Worm (Caenorhabditis elegans): Measurements from ENCODE around the gene chpf-2.

chpf-2 gene

DNA sequence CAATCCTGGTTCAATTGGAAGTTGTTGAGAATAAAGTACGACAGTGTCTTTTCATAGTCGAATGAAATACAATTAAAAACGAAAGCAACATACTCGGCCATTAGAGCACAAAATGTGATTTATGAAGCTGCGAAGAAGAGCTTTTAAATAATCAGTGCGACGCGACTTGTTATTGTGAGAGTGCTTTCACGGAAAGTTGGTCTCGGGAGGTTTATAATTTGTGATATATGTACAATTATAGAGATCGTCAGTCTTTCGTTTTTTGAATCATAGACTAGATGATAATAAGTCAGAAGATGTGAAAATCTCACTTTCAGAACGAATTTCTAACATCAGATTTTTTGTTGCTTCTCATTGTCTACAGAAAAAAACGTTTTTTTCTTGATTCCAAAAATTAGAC is 22.9 kb upstream of the chpf-2 start, which contains the start of gene srt-15 (continued):
- TF ChIP-seq daf-12 (tag; optimal IDR thresholded peaks at IDR 0.05) (no peak), nhr-28 (tag; optimal IDR thresholded peaks at IDR 0.05) (no peak)

DNA sequence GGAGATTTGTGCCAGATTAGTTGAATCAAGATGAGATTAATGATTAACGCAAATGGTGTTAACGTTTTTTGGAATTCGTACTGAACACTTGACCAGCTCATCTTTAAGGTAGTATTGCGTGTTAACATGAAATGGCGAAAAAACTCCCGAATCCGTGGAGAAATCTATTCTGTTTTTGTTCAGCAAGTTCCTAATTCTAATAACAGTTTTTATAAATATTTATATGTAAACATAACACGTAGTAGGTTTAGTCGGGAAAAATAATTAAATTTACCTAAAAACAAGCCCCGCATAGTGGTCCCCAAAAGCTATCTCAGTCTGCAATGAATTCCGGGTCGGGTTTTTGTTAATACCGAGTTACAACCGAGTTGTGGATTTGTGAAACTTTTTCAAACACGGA is 19.8 kb upstream of the chpf-2 start, which contains the start of gene str-244:
Gene str-244, minus strand, starts transcription at position 101 of the 400 bp plus-strand sequence.
- TF ChIP-seq nhr-42 (GFP tag; IDR thresholded peaks at IDR 0.05), result no peak
- TF ChIP-seq aha-1 (tag), result peak; percentile 24

DNA sequence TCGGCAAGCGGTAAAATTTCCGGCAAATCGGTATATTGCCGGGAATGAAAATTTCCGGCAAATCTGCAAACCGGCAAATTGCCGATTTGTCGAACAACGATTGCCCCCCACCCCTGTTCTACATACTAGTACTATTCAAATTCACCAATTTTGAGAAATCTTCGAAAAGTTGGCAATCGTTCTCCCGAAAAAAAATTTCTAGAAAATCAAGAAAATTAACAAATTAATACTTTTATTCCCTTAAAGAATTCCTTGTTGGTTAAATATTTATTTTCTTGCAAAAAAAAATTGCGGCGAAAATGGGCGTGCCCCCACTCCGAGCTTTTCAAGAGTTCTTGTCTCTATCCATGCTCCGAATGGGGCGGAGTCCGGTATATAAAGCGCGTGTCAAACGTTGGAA is 15.1 kb upstream of the chpf-2 start, which contains the start of gene C50H11.8:
Gene C50H11.8, plus strand, starts transcription at position 301 of the 400 bp plus-strand sequence.
- TF ChIP-seq Y48G9A.11 (GFP tag; IDR thresholded peaks at IDR 0.05) (no peak), zip-11 (GFP tag; IDR thresholded peaks at IDR 0.05) (no peak), dve-1 (tag; optimal IDR thresholded peaks at IDR 0.05; ENCODE audit: insufficient read depth) (no peak), nhr-28 (tag; optimal IDR thresholded peaks at IDR 0.05) (no peak), lin-29 (GFP tag; IDR thresholded peaks at IDR 0.05) (no peak), fkh-10 (GFP tag; optimal IDR thresholded peaks at IDR 0.05) (no peak), dmd-9 (GFP tag; IDR thresholded peaks at IDR 0.05) (no peak), aly-2 (tag; optimal IDR thresholded peaks at IDR 0.05) (no peak), daf-12 (tag; optimal IDR thresholded peaks at IDR 0.05) (no peak), tra-1 (GFP tag; IDR thresholded peaks at IDR 0.05) (no peak), mes-2 (tag; optimal IDR thresholded peaks at IDR 0.05; ENCODE audit: poor library complexity, severe bottlenecking) (no peak), ceh-28 (tag; optimal IDR thresholded peaks at IDR 0.05) (no peak), snpc-1.2 (GFP tag; IDR thresholded peaks at IDR 0.05) (no peak)

ce11 chrV:3046364-3046763 is 7.2 kb upstream of the chpf-2 start:
- no peak for TF ChIP-seq daf-12 (tag; optimal IDR thresholded peaks at IDR 0.05)
- TF ChIP-seq saeg-2 (GFP tag; IDR thresholded peaks at IDR 0.05), result no peak
- no peak for TF ChIP-seq T20F7.1 (GFP tag; optimal IDR thresholded peaks at IDR 0.05)
- no peak for TF ChIP-seq lin-13 (GFP tag; optimal IDR thresholded peaks at IDR 0.05)
- TF ChIP-seq daf-8 (GFP tag; IDR thresholded peaks at IDR 0.05), result no peak
- no peak for TF ChIP-seq unc-130 (GFP tag; optimal IDR thresholded peaks at IDR 0.05)
- no peak for TF ChIP-seq pha-4 (GFP tag; IDR thresholded peaks at IDR 0.05)
- TF ChIP-seq pha-4 (tag; optimal IDR thresholded peaks at IDR 0.05), result no peak
- TF ChIP-seq dve-1 (tag; optimal IDR thresholded peaks at IDR 0.05; ENCODE audit: insufficient read depth), result no peak
- TF ChIP-seq mxl-3 (GFP tag; optimal IDR thresholded peaks at IDR 0.05), result no peak
- TF ChIP-seq ZK337.2 (GFP tag; IDR thresholded peaks at IDR 0.05), result no peak
- peak; percentile 72 for TF ChIP-seq set-16 (GFP tag; IDR thresholded peaks at IDR 0.05)
- no peak for TF ChIP-seq zfp-2 (tag; optimal IDR thresholded peaks at IDR 0.05)
- TF ChIP-seq aha-1 (tag), result peak; percentile 83
- no peak for TF ChIP-seq unc-39 (tag; optimal IDR thresholded peaks at IDR 0.05)
- no peak for TF ChIP-seq daf-16 (GFP tag; optimal IDR thresholded peaks at IDR 0.05)
- TF ChIP-seq daf-16 (tag; optimal IDR thresholded peaks at IDR 0.05), result no peak
- no peak for TF ChIP-seq F10B5.3 (tag; optimal IDR thresholded peaks at IDR 0.05)

DNA sequence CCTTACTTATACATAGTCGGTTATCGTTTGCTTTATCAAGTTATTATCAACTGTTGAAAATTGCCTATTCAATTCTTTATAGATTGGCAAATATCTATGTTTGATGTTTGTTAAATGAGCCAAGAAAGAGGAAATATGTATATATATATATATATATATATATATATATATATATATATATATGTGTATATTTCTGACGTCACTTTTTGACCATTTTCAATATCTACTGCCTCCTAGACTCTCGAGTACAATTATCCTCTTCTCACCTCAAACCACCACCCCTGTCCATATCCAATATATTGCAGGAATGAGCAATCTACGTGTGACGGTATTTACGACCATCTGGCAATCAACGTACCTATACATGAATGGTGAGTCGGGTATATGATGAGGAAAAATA is 5.7 kb upstream of the chpf-2 start, which contains the start of gene F59D6.1:
Gene F59D6.1, plus strand, starts transcription at position 301 of the 400 bp plus-strand sequence.
- TF ChIP-seq lim-7 (GFP tag; IDR thresholded peaks at IDR 0.05), result no peak
- no peak for TF ChIP-seq snpc-4 (tag; optimal IDR thresholded peaks at IDR 0.05)
- TF ChIP-seq nhr-10 (tag; optimal IDR thresholded peaks at IDR 0.05), result no peak
- no peak for TF ChIP-seq ceh-32 (tag; optimal IDR thresholded peaks at IDR 0.05; ENCODE audit: poor library complexity)
- no peak for TF ChIP-seq lin-1 (GFP tag; IDR thresholded peaks at IDR 0.05)
- no peak for TF ChIP-seq zfp-3 (GFP tag; conservative IDR thresholded peaks at IDR 0.05)
- TF ChIP-seq unc-39 (tag; optimal IDR thresholded peaks at IDR 0.05), result no peak
- TF ChIP-seq snpc-1.2 (GFP tag; IDR thresholded peaks at IDR 0.05), result no peak
- no peak for TF ChIP-seq php-3 (GFP tag; IDR thresholded peaks at IDR 0.05)
- TF ChIP-seq lin-39 (tag; optimal IDR thresholded peaks at IDR 0.05), result no peak
- no peak for TF ChIP-seq nhr-41 (GFP tag; IDR thresholded peaks at IDR 0.05)
- TF ChIP-seq Y5F2A.4 (GFP tag; optimal IDR thresholded peaks at IDR 0.05), result no peak

Data from whole organism, L4 larva.